Fruit fly (Drosophila melanogaster): ENCODE data around the gene CG14230.

Gene CG14230

DNA sequence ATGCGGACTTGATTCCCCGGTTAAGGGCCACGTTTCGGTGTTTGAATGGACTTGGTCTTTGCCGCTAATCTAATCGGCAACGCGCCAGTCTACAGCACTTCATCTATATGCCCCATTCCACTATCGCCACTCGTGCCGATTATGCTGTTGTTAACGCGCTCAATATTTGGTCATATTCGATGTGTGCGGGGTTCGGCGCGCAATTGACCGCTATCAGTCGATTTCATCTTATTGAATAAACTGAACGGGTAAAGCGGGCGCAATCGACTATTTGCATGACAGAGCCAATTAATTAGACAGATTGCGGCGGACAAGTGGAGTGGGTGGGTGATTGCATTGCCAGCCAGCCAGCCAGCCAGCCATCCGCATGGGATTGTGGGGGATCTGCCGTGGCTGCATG lies 48.4 kb downstream of the CG14230 start:
- TF ChIP-seq lola (GFP tag; optimal IDR thresholded peaks at IDR 0.05) (no peak), foxo (GFP tag; optimal IDR thresholded peaks at IDR 0.05) (no peak), Sp1 (GFP tag; optimal IDR thresholded peaks at IDR 0.05) (no peak), OdsH (GFP tag; optimal IDR thresholded peaks at IDR 0.05) (no peak), CrebA (GFP tag; optimal IDR thresholded peaks at IDR 0.05; ENCODE audit: borderline replicate concordance) (no peak), jim (GFP tag; optimal IDR thresholded peaks at IDR 0.05) (no peak), woc (GFP tag; optimal IDR thresholded peaks at IDR 0.05) (no peak), dl (GFP tag; optimal IDR thresholded peaks at IDR 0.05; ENCODE audit: insufficient read depth in 1 of 2, partially characterized antibody in 2 of 2) (no peak), pan (optimal IDR thresholded peaks at IDR 0.05) (no peak), Hr78 (GFP tag; optimal IDR thresholded peaks at IDR 0.05) (no peak), Dfd (GFP tag; optimal IDR thresholded peaks at IDR 0.05) (no peak), Hr83 (GFP tag; optimal IDR thresholded peaks at IDR 0.05; ENCODE audit: poor library complexity, severe bottlenecking) (no peak), brk (GFP tag; optimal IDR thresholded peaks at IDR 0.05) (no peak), psq (GFP tag; optimal IDR thresholded peaks at IDR 0.05) (no peak), N (GFP tag; optimal IDR thresholded peaks at IDR 0.05) (no peak), sage (GFP tag; optimal IDR thresholded peaks at IDR 0.05) (no peak), Hnf4 (GFP tag; optimal IDR thresholded peaks at IDR 0.05) (no peak)

DNA sequence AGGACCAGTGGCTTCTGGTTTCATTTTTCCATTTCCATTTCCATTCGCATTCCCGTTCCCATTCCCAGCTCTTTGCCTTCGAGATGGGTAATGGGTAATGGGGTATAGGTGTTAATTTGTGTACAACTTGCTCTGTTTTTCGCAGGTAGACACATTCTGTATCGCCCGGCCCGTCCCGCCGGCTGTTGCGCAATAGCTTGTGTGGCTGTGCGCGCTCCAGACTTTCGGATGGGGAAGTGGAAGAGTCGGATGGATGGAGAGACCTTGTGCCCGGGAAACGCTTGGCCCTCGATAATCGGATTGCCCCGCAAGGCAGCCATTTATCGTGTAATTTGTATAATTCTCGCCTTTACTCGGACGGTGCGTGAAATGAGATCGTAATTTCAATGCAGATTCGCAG lies 49.7 kb downstream of the CG14230 start:
- no peak for TF ChIP-seq h (GFP tag; optimal IDR thresholded peaks at IDR 0.05)
- no peak for TF ChIP-seq ey (GFP tag; optimal IDR thresholded peaks at IDR 0.05)
- TF ChIP-seq brk (GFP tag; optimal IDR thresholded peaks at IDR 0.05) = no peak
- no peak for TF ChIP-seq HLH106 (tag; optimal IDR thresholded peaks at IDR 0.05)
- TF ChIP-seq CrebA (GFP tag; optimal IDR thresholded peaks at IDR 0.05; ENCODE audit: borderline replicate concordance) = no peak
- TF ChIP-seq fru (GFP tag; optimal IDR thresholded peaks at IDR 0.05) = no peak
- TF ChIP-seq lola (GFP tag; optimal IDR thresholded peaks at IDR 0.05) = no peak
- no peak for TF ChIP-seq tai (GFP tag; optimal IDR thresholded peaks at IDR 0.05)
- no peak for TF ChIP-seq pan (optimal IDR thresholded peaks at IDR 0.05)
- TF ChIP-seq dmrt93B (GFP tag; optimal IDR thresholded peaks at IDR 0.05) = no peak
- no peak for TF ChIP-seq Hr83 (GFP tag; optimal IDR thresholded peaks at IDR 0.05; ENCODE audit: poor library complexity, severe bottlenecking)
- no peak for TF ChIP-seq Jra (GFP tag; optimal IDR thresholded peaks at IDR 0.05)
- no peak for TF ChIP-seq sv (GFP tag; optimal IDR thresholded peaks at IDR 0.05)
- no peak for TF ChIP-seq Hr78 (GFP tag; optimal IDR thresholded peaks at IDR 0.05)
- TF ChIP-seq OdsH (GFP tag; optimal IDR thresholded peaks at IDR 0.05) = no peak
- TF ChIP-seq CG9705 (GFP tag; optimal IDR thresholded peaks at IDR 0.05) = no peak

DNA sequence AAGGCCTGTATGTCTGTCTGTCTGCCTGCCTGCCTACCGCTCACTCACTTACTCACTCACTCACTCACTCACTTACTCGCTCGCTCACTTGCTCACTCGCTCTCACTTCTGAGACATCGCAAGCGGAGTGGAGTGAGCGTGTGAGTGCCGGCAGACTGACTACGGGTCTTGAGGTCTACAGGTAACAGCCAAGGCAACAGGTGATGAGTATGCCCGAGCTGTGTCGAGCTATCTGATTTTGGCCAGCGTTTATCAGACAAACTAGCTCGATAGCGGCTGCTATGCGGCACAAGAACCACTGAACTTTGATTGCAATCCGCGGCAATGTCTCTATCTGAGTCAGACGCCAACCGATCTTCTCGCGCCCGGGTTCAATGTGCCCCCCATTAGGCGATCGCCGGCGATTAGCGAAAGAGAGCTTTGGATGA lies 50.2 kb downstream of the CG14230 start:
- no peak for TF ChIP-seq GATAd (GFP tag; optimal IDR thresholded peaks at IDR 0.05)
- peak; percentile 38 for TF ChIP-seq Hr83 (GFP tag; optimal IDR thresholded peaks at IDR 0.05; ENCODE audit: poor library complexity, severe bottlenecking)
- no peak for TF ChIP-seq brk (GFP tag; optimal IDR thresholded peaks at IDR 0.05)
- TF ChIP-seq rgr (GFP tag; optimal IDR thresholded peaks at IDR 0.05) = no peak
- no peak for TF ChIP-seq Hnf4 (GFP tag; optimal IDR thresholded peaks at IDR 0.05)
- no peak for TF ChIP-seq Dfd (GFP tag; optimal IDR thresholded peaks at IDR 0.05)
- TF ChIP-seq h (GFP tag; optimal IDR thresholded peaks at IDR 0.05) = peak; percentile 14
- TF ChIP-seq Dif (GFP tag; optimal IDR thresholded peaks at IDR 0.05; ENCODE audit: partially characterized antibody) = peak; percentile 63
- peak in 1 of 2 experiments; percentile 44 for TF ChIP-seq dl (GFP tag; optimal IDR thresholded peaks at IDR 0.05; ENCODE audit: insufficient read depth in 1 of 2, partially characterized antibody in 2 of 2)

DNA sequence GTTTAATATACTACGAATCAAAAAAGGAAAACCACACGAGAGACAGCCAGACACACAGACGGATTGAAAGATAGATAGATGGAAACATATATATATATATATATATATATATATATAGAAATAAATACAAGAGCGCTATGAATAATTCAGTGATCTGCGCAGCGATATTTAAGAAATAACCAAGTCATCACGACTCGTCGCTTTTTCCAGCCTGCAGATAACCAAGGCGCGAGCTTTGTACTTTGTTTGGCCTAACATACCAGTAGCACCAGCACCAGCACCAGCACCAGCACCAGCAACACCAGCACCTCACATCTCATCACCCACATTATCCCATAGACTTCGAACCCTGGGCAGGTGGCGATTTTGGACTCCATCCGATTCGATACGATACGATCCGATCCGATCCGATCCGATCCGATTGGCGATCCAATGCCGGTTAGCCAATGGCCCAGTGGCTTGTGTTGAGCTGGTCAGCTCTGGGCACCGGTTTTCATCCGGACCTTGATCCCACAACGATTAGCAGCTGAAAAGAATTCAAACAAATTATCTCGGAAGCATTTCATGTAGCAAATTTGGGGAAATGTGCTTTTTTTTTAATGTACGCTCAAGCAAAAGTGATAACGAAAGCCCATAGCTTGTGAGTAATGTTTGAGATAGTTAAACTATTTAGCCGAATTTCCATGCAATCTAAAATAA lies 50.9 kb downstream of the CG14230 start:
- TF ChIP-seq Hr83 (GFP tag; optimal IDR thresholded peaks at IDR 0.05; ENCODE audit: poor library complexity, severe bottlenecking) (no peak), Rel (GFP tag; optimal IDR thresholded peaks at IDR 0.05) (no peak), Rel (tag; optimal IDR thresholded peaks at IDR 0.05) (peak; percentile 15), Hnf4 (GFP tag; optimal IDR thresholded peaks at IDR 0.05) (peak; percentile 63)

Measured in whole organism, wandering third instar larva.